Worm (Caenorhabditis elegans) whole organism, L4 larva: ENCODE data around the gene C52B9.10.

Experiments
- dpl-1 ChIP-seq: fragments of 150-350 bp; optimal IDR thresholded peaks from 2 replicates; lab custom pipeline; 2014; ENCODE audit warnings: missing biosample characterization, missing genetic modification reagents, missing genetic modification characterization
- mep-1 ChIP-seq: fragments of 150-350 bp; sonication (generic microtip); optimal IDR thresholded peaks from 3 replicates; lab custom pipeline; 2014; ENCODE audit warnings: missing biosample characterization, missing genetic modification characterization
- mxl-3 ChIP-seq: fragments of 200-800 bp; sonication (Bioruptor generic); optimal IDR thresholded peaks from 2 replicates; lab custom pipeline; 2018; ENCODE audit warnings: mild to moderate bottlenecking, missing genetic modification characterization, missing compliant biosample characterization
- nhr-10 ChIP-seq: fragments of 150-350 bp; optimal IDR thresholded peaks from 2 replicates; lab custom pipeline; 2014; ENCODE audit warnings: missing biosample characterization, missing genetic modification characterization
- nhr-25 ChIP-seq: sonication (generic microtip); optimal IDR thresholded peaks from 2 replicates; lab custom pipeline; 2017; ENCODE audit warnings: missing genetic modification characterization, mild to moderate bottlenecking, missing compliant biosample characterization, antibody characterized with exemption, moderate library complexity, borderline replicate concordance; ENCODE audit not compliant: insufficient read depth
- unc-39 ChIP-seq: sonication (generic microtip); optimal IDR thresholded peaks from 2 replicates; lab custom pipeline; 2017; ENCODE audit warnings: missing biosample characterization, missing genetic modification characterization

DNA sequence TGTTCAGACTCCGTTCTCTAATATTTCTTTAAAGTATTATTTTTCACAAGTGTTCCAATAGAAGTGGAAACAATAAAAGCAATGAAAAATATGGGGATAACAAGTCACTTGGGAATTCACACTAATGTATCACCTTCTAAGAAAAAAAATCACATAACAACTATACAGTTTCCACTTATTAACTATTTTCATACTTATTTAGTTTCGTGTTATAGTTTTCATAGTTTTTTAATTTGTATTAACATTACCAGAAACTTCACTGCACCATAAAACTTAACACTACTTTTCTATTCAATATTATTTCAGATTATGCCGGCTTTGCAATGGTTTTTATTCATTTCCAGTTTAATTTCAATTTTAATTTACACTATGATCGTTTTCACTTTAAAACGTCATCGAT, 21.7 kb upstream of the C52B9.10 start, which contains the start of gene srv-5:
- TF ChIP-seq unc-39 (tag; lab: Kevin White, UChicago) (no peak), nhr-25 (tag; lab: Kevin White, UChicago) (no peak), dpl-1 (GFP tag; lab: Kevin White, UChicago) (no peak), nhr-10 (tag; lab: Kevin White, UChicago) (no peak), mxl-3 (GFP tag; lab: Kevin White, UChicago) (no peak), mep-1 (no peak)
